Fruit fly (Drosophila melanogaster): Measurements from ENCODE around the gene CG2698.
"Not testable (repeated sequence)": the region's sequence is repeated elsewhere in the genome, so short reads cannot be mapped to it uniquely, and the experiment has no call there.

The CG2698 gene

DNA sequence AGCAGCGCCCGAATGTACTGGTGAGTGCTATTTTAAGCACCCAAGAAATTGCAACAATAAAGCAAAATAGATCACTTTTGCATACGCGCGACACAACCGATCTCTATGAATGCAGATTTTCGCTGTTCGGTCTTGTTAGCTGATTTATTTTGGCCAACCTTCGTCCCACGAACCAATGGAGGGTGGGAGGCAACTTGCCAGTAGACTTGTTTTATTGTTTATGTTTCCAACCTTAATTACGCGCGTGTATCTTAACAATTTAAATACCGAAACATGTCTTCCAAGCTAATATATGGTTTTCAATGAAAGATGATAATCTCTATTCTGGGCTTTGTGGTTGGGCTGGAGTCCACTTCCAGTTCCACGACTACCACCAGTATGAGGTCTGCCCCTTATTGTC is 47.5 kb downstream of the CG2698 start, which contains the start of gene CG43618:
TSS of gene CG43618 (plus strand) at position 301 of the 400 bp plus-strand sequence.
- not testable (repeated sequence) for TF ChIP-seq CG15710 (tag; optimal IDR thresholded peaks at IDR 0.05); CG32121 (GFP tag; IDR thresholded peaks at IDR 0.05); fd96Ca (GFP tag; IDR thresholded peaks at IDR 0.05)

- not testable (repeated sequence) for TF ChIP-seq CG32121 (GFP tag; IDR thresholded peaks at IDR 0.05); CG14655 (GFP tag; optimal IDR thresholded peaks at IDR 0.05); CG13204 (GFP tag; optimal IDR thresholded peaks at IDR 0.05)
Measured at dm6 chr3R:8049373-8049772, 48.0 kb downstream of the CG2698 start, which contains the start of gene CG43061. TSS of gene CG43061 (plus strand) at chr3R:8049673.
